Fruit fly (Drosophila melanogaster): ENCODE results near the gene Eip74EF.

dm6 chr3L:17533745-17534144 is 85.4 kb downstream of the Eip74EF start:
- TF ChIP-seq CG8478 (optimal IDR thresholded peaks at IDR 0.05), result no peak
- no peak for TF ChIP-seq CTCF (optimal IDR thresholded peaks at IDR 0.05)

Data from S2 (cell line).